Worm (Caenorhabditis elegans) whole organism, L2 larva: ENCODE measurements around the gene T18D3.1.

Experiments
- C34F6.9 ChIP-seq: fragments of 150-350 bp; optimal IDR thresholded peaks from 2 replicates; lab custom pipeline; 2014; ENCODE audit warnings: missing biosample characterization, missing genetic modification characterization
- F13H6.1 ChIP-seq: sonication (generic microtip); optimal IDR thresholded peaks from 2 replicates; lab custom pipeline; 2016; ENCODE audit warnings: missing genetic modification characterization, missing compliant biosample characterization
- Y55F3AM.14 ChIP-seq: fragments of 200-800 bp; sonication (Bioruptor generic); optimal IDR thresholded peaks from 2 replicates; lab custom pipeline; 2018; ENCODE audit warnings: mild to moderate bottlenecking, missing genetic modification characterization, missing compliant biosample characterization
- aly-2 ChIP-seq: fragments of 150-350 bp; optimal IDR thresholded peaks from 2 replicates; lab custom pipeline; 2014; ENCODE audit warnings: missing biosample characterization, missing genetic modification characterization
- ama-1 ChIP-seq: fragments of 150-350 bp; optimal IDR thresholded peaks from 2 replicates; lab custom pipeline; 2018; ENCODE audit warnings: inconsistent platforms
- blmp-1 ChIP-seq: sonication (generic microtip); optimal IDR thresholded peaks from 2 replicates; lab custom pipeline; 2017; ENCODE audit warnings: missing genetic modification characterization, mild to moderate bottlenecking, missing compliant biosample characterization, antibody characterized with exemption, moderate library complexity; ENCODE audit not compliant: insufficient read depth
- ceh-16 ChIP-seq: fragments of 150-350 bp; optimal IDR thresholded peaks from 2 replicates; lab custom pipeline; 2014; ENCODE audit warnings: missing biosample characterization, missing genetic modification characterization
- crh-2 ChIP-seq: sonication (generic microtip); optimal IDR thresholded peaks from 2 replicates; lab custom pipeline; 2017; ENCODE audit warnings: missing biosample characterization, missing genetic modification characterization
- egl-27 ChIP-seq: sonication (generic microtip); optimal IDR thresholded peaks from 3 replicates; lab custom pipeline; 2017; ENCODE audit warnings: missing biosample characterization, missing genetic modification reagents, missing genetic modification characterization
- elt-1 ChIP-seq: fragments of 150-350 bp; optimal IDR thresholded peaks from 2 replicates; lab custom pipeline; 2014; ENCODE audit warnings: missing biosample characterization, missing genetic modification characterization
- fos-1 ChIP-seq: fragments of 150-350 bp; optimal IDR thresholded peaks from 2 replicates; lab custom pipeline; 2014; ENCODE audit warnings: missing biosample characterization, missing genetic modification characterization
- gmeb-1 ChIP-seq: fragments of 150-350 bp; optimal IDR thresholded peaks from 2 replicates; lab custom pipeline; 2014; ENCODE audit warnings: missing biosample characterization, missing genetic modification characterization
- lin-11 ChIP-seq: fragments of 150-350 bp; sonication (generic microtip); optimal IDR thresholded peaks from 2 replicates; lab custom pipeline; 2014; ENCODE audit warnings: missing biosample characterization, missing genetic modification characterization, inconsistent platforms, mixed read lengths
- lin-13 ChIP-seq: fragments of 150-350 bp; optimal IDR thresholded peaks from 2 replicates; lab custom pipeline; 2014; ENCODE audit warnings: missing biosample characterization, missing genetic modification reagents, missing genetic modification characterization
- lsy-2 ChIP-seq, 2 experiments: fragments of 150-350 bp in 1 of 2; sonication (generic microtip) in 1 of 2; optimal IDR thresholded peaks; 2 replicates each; lab custom pipeline; 2014 to 2017; ENCODE audit warnings: missing biosample characterization in 2 of 2, missing genetic modification characterization in 2 of 2
- mab-5 ChIP-seq: fragments of 150-350 bp; optimal IDR thresholded peaks from 2 replicates; lab custom pipeline; 2014; ENCODE audit warnings: missing biosample characterization, missing genetic modification characterization
- mbf-1 ChIP-seq: sonication (generic microtip); optimal IDR thresholded peaks from 2 replicates; lab custom pipeline; 2017; ENCODE audit warnings: missing biosample characterization, missing genetic modification characterization
- mdl-1 ChIP-seq, 2 experiments: fragments of 150-350 bp in 1 of 2; sonication (generic microtip) in 1 of 2; optimal IDR thresholded peaks; 2 replicates each; lab custom pipeline; 2017; ENCODE audit warnings: missing biosample characterization in 2 of 2, missing genetic modification characterization in 2 of 2
- nhr-10 ChIP-seq: sonication (generic microtip); optimal IDR thresholded peaks from 2 replicates; lab custom pipeline; 2017; ENCODE audit warnings: missing biosample characterization, missing genetic modification characterization
- nhr-11 ChIP-seq: fragments of 150-350 bp; optimal IDR thresholded peaks from 2 replicates; lab custom pipeline; 2014; ENCODE audit warnings: missing biosample characterization, missing genetic modification characterization
- nhr-12 ChIP-seq: fragments of 150-350 bp; optimal IDR thresholded peaks from 2 replicates; lab custom pipeline; 2014; ENCODE audit warnings: missing biosample characterization, missing genetic modification characterization
- nhr-23 ChIP-seq: fragments of 150-350 bp; optimal IDR thresholded peaks from 2 replicates; lab custom pipeline; 2014; ENCODE audit warnings: missing biosample characterization, missing genetic modification reagents, missing genetic modification characterization
- nhr-237 ChIP-seq: fragments of 150-350 bp; optimal IDR thresholded peaks from 2 replicates; lab custom pipeline; 2014; ENCODE audit warnings: missing biosample characterization, missing genetic modification characterization
- nhr-25 ChIP-seq: fragments of 150-350 bp; sonication (generic microtip); optimal IDR thresholded peaks from 3 replicates; lab custom pipeline; 2014; ENCODE audit warnings: missing biosample characterization, missing genetic modification characterization
- nhr-77 ChIP-seq: fragments of 150-350 bp; optimal IDR thresholded peaks from 2 replicates; lab custom pipeline; 2014; ENCODE audit warnings: missing biosample characterization, missing genetic modification characterization
- peb-1 ChIP-seq: fragments of 150-350 bp; optimal IDR thresholded peaks from 2 replicates; lab custom pipeline; 2014; ENCODE audit warnings: missing biosample characterization, missing genetic modification characterization
- sem-4 ChIP-seq: fragments of 150-350 bp; optimal IDR thresholded peaks from 2 replicates; lab custom pipeline; 2014; ENCODE audit warnings: missing biosample characterization, missing genetic modification reagents, missing genetic modification characterization
- skn-1 ChIP-seq: sonication (generic microtip); optimal IDR thresholded peaks from 2 replicates; lab custom pipeline; 2017; ENCODE audit warnings: missing biosample characterization, missing genetic modification characterization
- sma-3 ChIP-seq: sonication (generic microtip); optimal IDR thresholded peaks from 2 replicates; lab custom pipeline; 2016; ENCODE audit warnings: missing genetic modification reagents, missing genetic modification characterization, missing compliant biosample characterization
- sma-9 ChIP-seq, 2 experiments: fragments of 150-350 bp in 1 of 2; sonication (generic microtip) in 1 of 2; optimal IDR thresholded peaks; 2 replicates each; lab custom pipeline; 2014 to 2016; ENCODE audit warnings: missing genetic modification characterization in 2 of 2, mild to moderate bottlenecking in 1 of 2, missing biosample characterization in 1 of 2, missing compliant biosample characterization in 1 of 2, missing genetic modification reagents in 1 of 2, moderate library complexity in 1 of 2
- snpc-4 ChIP-seq: fragments of 150-350 bp; optimal IDR thresholded peaks from 2 replicates; lab custom pipeline; 2014; ENCODE audit warnings: missing biosample characterization, missing genetic modification characterization
- unc-39 ChIP-seq: fragments of 150-350 bp; optimal IDR thresholded peaks from 2 replicates; lab custom pipeline; 2014; ENCODE audit warnings: missing biosample characterization, missing genetic modification characterization
- unc-55 ChIP-seq: fragments of 150-350 bp; sonication (generic microtip); optimal IDR thresholded peaks from 3 replicates; lab custom pipeline; 2014; ENCODE audit warnings: missing biosample characterization, missing genetic modification reagents, missing genetic modification characterization
- unc-62 ChIP-seq: fragments of 150-350 bp; optimal IDR thresholded peaks from 2 replicates; lab custom pipeline; 2014; ENCODE audit warnings: missing biosample characterization, missing genetic modification reagents, missing genetic modification characterization
- zag-1 ChIP-seq: fragments of 150-350 bp; optimal IDR thresholded peaks from 2 replicates; lab custom pipeline; 2014; ENCODE audit warnings: missing biosample characterization, missing genetic modification characterization
- ztf-1 ChIP-seq: fragments of 200-800 bp; sonication (Bioruptor generic); conservative IDR thresholded peaks from 2 replicates; pipeline ENCODE4 v1.3.6; 2022; ENCODE audit warnings: missing genetic modification characterization, missing compliant biosample characterization
- ztf-11 ChIP-seq: sonication (generic microtip); optimal IDR thresholded peaks from 2 replicates; lab custom pipeline; 2017; ENCODE audit warnings: missing biosample characterization, missing genetic modification characterization

Gene T18D3.1

DNA sequence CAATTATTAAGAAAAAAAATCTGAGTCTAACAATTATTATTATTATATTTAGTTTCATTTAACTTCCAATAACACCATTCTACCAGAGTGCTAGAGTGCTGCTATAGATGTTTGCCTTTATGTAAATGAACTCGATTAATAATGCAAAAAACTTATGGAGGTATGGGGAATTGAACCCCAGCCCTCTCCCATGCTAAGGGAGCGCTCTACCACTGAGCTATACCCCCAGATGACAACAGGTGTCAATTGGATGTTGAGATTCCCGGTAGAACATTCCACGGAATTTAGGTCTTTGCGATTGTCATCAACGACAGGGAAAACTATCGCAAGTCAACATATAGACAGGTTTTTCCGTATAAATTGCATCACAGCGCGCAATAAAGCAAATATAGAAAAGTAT, 3.5 kb downstream of the T18D3.1 start (continued):
- TF ChIP-seq ztf-11 (no peak), sem-4 (tag; lab: Kevin White, UChicago) (peak; percentile 47)
- TF ChIP-seq, all 48 proteins: peak for 16

DNA sequence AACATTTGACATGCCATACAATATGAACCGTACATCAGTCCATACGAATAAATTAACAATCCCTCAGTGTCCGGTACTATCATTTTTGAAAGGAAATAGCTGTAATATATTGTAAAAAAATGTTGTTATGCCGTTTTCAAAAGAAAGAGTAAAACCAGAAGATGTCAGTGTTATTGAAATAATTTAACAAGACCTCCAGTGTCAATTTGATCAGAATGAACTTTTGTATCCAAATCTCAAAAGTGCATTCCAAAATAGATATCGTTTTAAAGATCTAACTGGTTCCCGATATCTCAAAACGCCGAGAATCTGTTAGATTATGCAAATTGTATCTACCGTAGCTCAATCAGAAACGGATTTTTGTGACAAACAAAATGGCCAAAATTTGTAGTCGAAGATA, 7.0 kb downstream of the T18D3.1 start, which contains the start of gene odr-7:
TSS of gene odr-7 (minus strand) at position 101 of the 400 bp plus-strand sequence.
- no peak for TF ChIP-seq snpc-4 (tag; lab: Kevin White, UChicago)
- TF ChIP-seq elt-1 (tag; lab: Kevin White, UChicago) = no peak
- TF ChIP-seq unc-39 (tag; lab: Kevin White, UChicago) = no peak
- TF ChIP-seq zag-1 (tag; lab: Kevin White, UChicago) = no peak
- no peak for TF ChIP-seq mab-5
- no peak for TF ChIP-seq C34F6.9
- TF ChIP-seq nhr-23 (tag; lab: Kevin White, UChicago) = no peak
- TF ChIP-seq Y55F3AM.14 (GFP tag; lab: Kevin White, UChicago) = no peak
- TF ChIP-seq gmeb-1 (tag; lab: Kevin White, UChicago) = no peak
- no peak for TF ChIP-seq mdl-1 (tag; optimal IDR thresholded peaks at IDR 0.05; lab: Kevin White, UChicago)
- TF ChIP-seq egl-27 = no peak
- no peak for TF ChIP-seq lin-13
- no peak for TF ChIP-seq unc-55 (GFP tag; lab: Kevin White, UChicago)
- TF ChIP-seq skn-1 (tag; lab: Kevin White, UChicago) = no peak

ce11 chrX:12463504-12463903, 9.0 kb downstream of the T18D3.1 start, which contains the start of gene T18D3.5:
Gene T18D3.5, plus strand, starts transcription at chrX:12463804.
- no peak for TF ChIP-seq aly-2
- no peak for TF ChIP-seq unc-62
- no peak for TF ChIP-seq ama-1 (lab: Kevin White, UChicago)
- TF ChIP-seq nhr-23 (tag; lab: Kevin White, UChicago) = no peak
- TF ChIP-seq fos-1 = no peak
- no peak for TF ChIP-seq gmeb-1 (tag; lab: Kevin White, UChicago)
- TF ChIP-seq nhr-25 = no peak
- TF ChIP-seq zag-1 (tag; lab: Kevin White, UChicago) = no peak
- no peak for TF ChIP-seq lin-11
- TF ChIP-seq ceh-16 (tag; lab: Kevin White, UChicago) = no peak
- no peak for TF ChIP-seq elt-1 (tag; lab: Kevin White, UChicago)
- TF ChIP-seq ztf-1 (GFP tag; lab: Robert Waterston, UW) = no peak
- TF ChIP-seq nhr-77 = no peak
- TF ChIP-seq F13H6.1 (tag; lab: Kevin White, UChicago) = no peak
- no peak for TF ChIP-seq lsy-2 (tag; optimal IDR thresholded peaks at IDR 0.05; lab: Kevin White, UChicago)
- no peak for TF ChIP-seq nhr-12 (tag; lab: Kevin White, UChicago)
- TF ChIP-seq mbf-1 = no peak
- TF ChIP-seq nhr-11 (tag; lab: Kevin White, UChicago) = no peak
- no peak for TF ChIP-seq unc-55 (GFP tag; lab: Kevin White, UChicago)
- no peak for TF ChIP-seq mdl-1 (tag; optimal IDR thresholded peaks at IDR 0.05; lab: Kevin White, UChicago)

DNA sequence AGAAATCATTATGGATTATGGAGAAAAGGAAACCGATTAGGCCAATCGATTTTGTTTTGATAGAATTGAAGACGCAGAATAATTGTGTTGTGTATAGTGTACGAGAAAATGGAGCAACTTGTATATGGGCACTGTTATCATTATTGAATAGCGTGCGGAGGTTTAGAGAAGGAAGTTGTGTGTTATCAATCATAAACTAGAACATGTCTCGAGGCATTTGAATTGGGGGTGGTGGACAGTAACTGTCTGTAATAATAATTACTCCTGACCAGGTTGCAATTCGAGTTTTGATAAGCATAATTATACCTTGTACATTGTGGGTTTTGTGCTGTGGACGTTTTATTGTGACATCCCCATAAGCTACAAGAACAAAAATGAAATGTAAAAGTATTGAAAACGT, 12.2 kb downstream of the T18D3.1 start, which contains the start of gene cdf-2:
TSS of gene cdf-2 (minus strand) at position 149 of the 400 bp plus-strand sequence.
- TF ChIP-seq mab-5 (no peak), sma-9 (GFP tag; optimal IDR thresholded peaks at IDR 0.05; lab: Kevin White, UChicago) (peak; percentile 38), sma-9 (tag; optimal IDR thresholded peaks at IDR 0.05; lab: Kevin White, UChicago) (no peak), C34F6.9 (no peak), fos-1 (peak; percentile 46)
- TF ChIP-seq, all 48 proteins: peak for 2

ce11 chrX:12467660-12468111, 13.1 kb downstream of the T18D3.1 start, which contains the start of gene myo-2:
Gene myo-2, plus strand, starts transcription at chrX:12468061.
- TF ChIP-seq C34F6.9 = no peak
- TF ChIP-seq F13H6.1 (tag; lab: Kevin White, UChicago) = peak; percentile 28
- TF ChIP-seq lin-11 = no peak
- no peak for TF ChIP-seq peb-1 (tag; lab: Kevin White, UChicago)
- TF ChIP-seq gmeb-1 (tag; lab: Kevin White, UChicago) = no peak
- TF ChIP-seq nhr-237 (tag; lab: Kevin White, UChicago) = no peak
- TF ChIP-seq, all 48 proteins: peak for 1

DNA sequence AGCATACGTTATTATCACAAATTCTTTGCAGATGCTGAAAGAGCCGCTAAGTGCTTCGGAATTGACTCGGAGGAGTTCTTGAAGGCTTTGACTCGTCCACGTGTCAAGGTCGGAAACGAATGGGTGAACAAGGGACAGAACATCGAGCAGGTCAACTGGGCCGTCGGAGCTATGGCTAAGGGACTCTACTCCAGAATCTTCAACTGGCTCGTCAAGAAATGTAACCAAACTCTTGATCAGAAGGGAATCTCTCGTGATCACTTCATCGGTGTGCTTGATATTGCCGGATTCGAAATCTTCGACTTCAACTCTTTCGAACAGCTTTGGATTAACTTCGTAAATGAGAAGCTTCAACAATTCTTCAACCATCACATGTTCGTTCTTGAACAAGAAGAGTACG, 15.3 kb downstream of the T18D3.1 start:
- TF ChIP-seq blmp-1 (tag; lab: Kevin White, UChicago) = no peak
- no peak for TF ChIP-seq Y55F3AM.14 (GFP tag; lab: Kevin White, UChicago)
- no peak for TF ChIP-seq snpc-4 (tag; lab: Kevin White, UChicago)
- TF ChIP-seq peb-1 (tag; lab: Kevin White, UChicago) = no peak
- TF ChIP-seq lin-13 = no peak
- no peak for TF ChIP-seq nhr-10 (tag; lab: Kevin White, UChicago)
- no peak for TF ChIP-seq sem-4 (tag; lab: Kevin White, UChicago)
- no peak for TF ChIP-seq zag-1 (tag; lab: Kevin White, UChicago)
- TF ChIP-seq sma-3 (GFP tag; lab: Kevin White, UChicago) = no peak
- TF ChIP-seq C34F6.9 = no peak
- TF ChIP-seq crh-2 (tag; lab: Kevin White, UChicago) = no peak
- TF ChIP-seq sma-9 (GFP tag; optimal IDR thresholded peaks at IDR 0.05; lab: Kevin White, UChicago) = no peak
- TF ChIP-seq sma-9 (tag; optimal IDR thresholded peaks at IDR 0.05; lab: Kevin White, UChicago) = no peak
- TF ChIP-seq egl-27 = no peak
- no peak for TF ChIP-seq lin-11
